Worm (Caenorhabditis elegans): ENCODE data around the gene pcp-2.

DNA sequence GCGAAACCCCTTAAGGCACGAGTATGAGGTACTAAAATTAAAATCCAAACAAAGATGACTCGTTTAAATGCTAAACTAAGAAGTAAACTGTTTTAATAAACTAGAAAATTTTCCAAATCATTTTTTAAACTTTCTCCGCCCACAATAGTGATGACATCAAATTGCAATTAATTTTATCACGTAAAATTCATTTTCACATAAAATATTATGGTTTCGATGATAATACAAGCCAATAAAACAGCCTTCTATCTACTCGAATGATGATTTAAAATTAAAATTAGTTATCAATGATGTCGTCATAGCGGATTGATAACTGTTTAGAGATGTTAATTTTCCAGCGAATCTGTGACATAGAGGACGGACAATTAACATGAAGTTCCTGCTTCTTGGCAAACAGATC, 754 bp upstream of the pcp-2 start, which contains the start of gene C07C7.3:
- TF ChIP-seq ceh-13 (GFP tag; optimal IDR thresholded peaks at IDR 0.05) (no peak), ama-1 (optimal IDR thresholded peaks at IDR 0.05) (no peak), F13C5.2 (tag; optimal IDR thresholded peaks at IDR 0.05) (no peak), ceh-36 (tag; optimal IDR thresholded peaks at IDR 0.05) (no peak), flt-1 (GFP tag; IDR thresholded peaks at IDR 0.05) (no peak), hmbx-1 (tag; optimal IDR thresholded peaks at IDR 0.05) (no peak), ets-7 (tag; optimal IDR thresholded peaks at IDR 0.05) (no peak), scrt-1 (GFP tag; IDR thresholded peaks at IDR 0.05) (no peak), pes-1 (GFP tag; IDR thresholded peaks at IDR 0.05) (no peak), hmg-4 (GFP tag; optimal IDR thresholded peaks at IDR 0.05) (no peak), tbx-37 (GFP tag; conservative IDR thresholded peaks at IDR 0.05) (no peak), hnd-1 (tag; optimal IDR thresholded peaks at IDR 0.05) (no peak), sea-1 (GFP tag; conservative IDR thresholded peaks at IDR 0.05) (no peak)
